Fruit fly (Drosophila melanogaster) whole organism, embryonic: ENCODE results near the gene CG8516.

Experiments
- ATbp ChIP-seq: fragments of 200-800 bp; sonication (Bioruptor generic); optimal IDR thresholded peaks from 2 replicates; lab custom pipeline; 2017; ENCODE audit warnings: missing biosample characterization, mild to moderate bottlenecking, missing genetic modification characterization, missing genetic modification reagents
- Abd-B ChIP-seq: fragments of 200-800 bp; sonication (Bioruptor generic); optimal IDR thresholded peaks from 2 replicates; lab custom pipeline; 2018; ENCODE audit warnings: missing biosample characterization, mild to moderate bottlenecking, missing genetic modification characterization, moderate library complexity
- Atf-2 ChIP-seq: fragments of 200-800 bp; sonication (Bioruptor generic); optimal IDR thresholded peaks from 2 replicates; lab custom pipeline; 2016; ENCODE audit warnings: missing biosample characterization, missing genetic modification characterization
- Bdp1 ChIP-seq: fragments of 200-800 bp; sonication (Bioruptor generic); optimal IDR thresholded peaks from 3 replicates; lab custom pipeline; 2016; ENCODE audit warnings: missing biosample characterization, missing genetic modification characterization
- CG10147 ChIP-seq: fragments of 200-800 bp; sonication (Bioruptor generic); optimal IDR thresholded peaks from 2 replicates; lab custom pipeline; 2019; ENCODE audit warnings: missing biosample characterization, mild to moderate bottlenecking, missing genetic modification characterization, moderate library complexity
- CG10543 ChIP-seq: fragments of 200-800 bp; sonication (Bioruptor generic); optimal IDR thresholded peaks from 3 replicates; lab custom pipeline; 2017; ENCODE audit warnings: missing biosample characterization, mild to moderate bottlenecking, missing genetic modification characterization, moderate library complexity
- CG11695 ChIP-seq: fragments of 200-800 bp; sonication (Bioruptor generic); IDR thresholded peaks from 3 replicates; pipeline ENCODE4 v1.3.6; 2022; ENCODE audit warnings: missing biosample characterization, missing genetic modification characterization
- CG14441 ChIP-seq: fragments of 200-800 bp; sonication (Bioruptor generic); IDR thresholded peaks from 2 replicates; pipeline ENCODE4 v1.3.6; 2022; ENCODE audit warnings: missing biosample characterization, missing genetic modification characterization
- CG14860 ChIP-seq: fragments of 200-800 bp; sonication (Bioruptor generic); IDR thresholded peaks from 3 replicates; pipeline ENCODE4 v1.3.6; 2022; ENCODE audit warnings: missing biosample characterization, missing genetic modification characterization; ENCODE audit not compliant: partially characterized antibody
- CG15073 ChIP-seq: fragments of 200-800 bp; sonication (Bioruptor generic); optimal IDR thresholded peaks from 2 replicates; lab custom pipeline; 2016; ENCODE audit warnings: missing biosample characterization, missing genetic modification characterization
- CG15696 ChIP-seq: fragments of 200-800 bp; sonication (Bioruptor generic); optimal IDR thresholded peaks from 2 replicates; lab custom pipeline; 2019; ENCODE audit warnings: missing biosample characterization, mild to moderate bottlenecking, missing genetic modification characterization, moderate library complexity
- CG1647 ChIP-seq: fragments of 200-800 bp; sonication (Bioruptor generic); optimal IDR thresholded peaks from 3 replicates; lab custom pipeline; 2016; ENCODE audit warnings: missing biosample characterization, missing genetic modification characterization
- CG16863 ChIP-seq: fragments of 200-800 bp; sonication (Bioruptor generic); optimal IDR thresholded peaks from 3 replicates; lab custom pipeline; 2016; ENCODE audit warnings: missing biosample characterization, missing genetic modification characterization
- CG17385 ChIP-seq: fragments of 200-800 bp; sonication (Bioruptor generic); optimal IDR thresholded peaks from 3 replicates; lab custom pipeline; 2018; ENCODE audit warnings: missing biosample characterization, mild to moderate bottlenecking, missing genetic modification characterization
- CG1792 ChIP-seq: fragments of 200-800 bp; sonication (Bioruptor generic); optimal IDR thresholded peaks from 2 replicates; lab custom pipeline; 2016; ENCODE audit warnings: missing biosample characterization, missing genetic modification characterization
- CG1832 ChIP-seq: fragments of 200-800 bp; sonication (Bioruptor generic); optimal IDR thresholded peaks from 2 replicates; lab custom pipeline; 2017; ENCODE audit warnings: missing biosample characterization, mild to moderate bottlenecking, missing genetic modification characterization, inconsistent platforms
- CG33557 ChIP-seq: fragments of 200-800 bp; sonication (Bioruptor generic); optimal IDR thresholded peaks from 2 replicates; lab custom pipeline; 2019; ENCODE audit warnings: missing biosample characterization, mild to moderate bottlenecking, missing genetic modification characterization, moderate library complexity
- CG34422 ChIP-seq: fragments of 200-800 bp; sonication (Bioruptor generic); IDR thresholded peaks from 3 replicates; pipeline ENCODE4 v1.3.6; 2022; ENCODE audit warnings: missing biosample characterization, missing genetic modification characterization
- CG43689 ChIP-seq: fragments of 200-800 bp; sonication (Bioruptor generic); IDR thresholded peaks from 2 replicates; pipeline ENCODE4 v1.3.6; 2022; ENCODE audit warnings: missing biosample characterization, missing genetic modification characterization
- CG4424 ChIP-seq: fragments of 200-800 bp; sonication (Bioruptor generic); optimal IDR thresholded peaks from 3 replicates; lab custom pipeline; 2016; ENCODE audit warnings: missing biosample characterization, missing genetic modification characterization
- CG7928 ChIP-seq: fragments of 200-800 bp; sonication (Bioruptor generic); optimal IDR thresholded peaks from 2 replicates; lab custom pipeline; 2017; ENCODE audit warnings: missing biosample characterization, mild to moderate bottlenecking, missing genetic modification characterization
- CG7987 ChIP-seq: fragments of 200-800 bp; sonication (Bioruptor generic); optimal IDR thresholded peaks from 2 replicates; lab custom pipeline; 2018; ENCODE audit warnings: missing biosample characterization, mild to moderate bottlenecking, missing genetic modification characterization, moderate library complexity
- CHES-1-like ChIP-seq: fragments of 200-800 bp; sonication (Bioruptor generic); optimal IDR thresholded peaks from 2 replicates; lab custom pipeline; 2016; ENCODE audit warnings: missing biosample characterization, missing genetic modification characterization
- D19A ChIP-seq: fragments of 200-800 bp; optimal IDR thresholded peaks from 3 replicates; lab custom pipeline; 2019; ENCODE audit warnings: missing biosample characterization, mild to moderate bottlenecking, missing genetic modification characterization, moderate library complexity
- Drgx ChIP-seq: fragments of 200-800 bp; sonication (Bioruptor generic); IDR thresholded peaks from 2 replicates; pipeline ENCODE4 v1.3.6; 2022; ENCODE audit warnings: missing biosample characterization, missing genetic modification characterization
- HLH3B ChIP-seq: fragments of 200-800 bp; sonication (Bioruptor generic); IDR thresholded peaks from 2 replicates; pipeline ENCODE4 v1.3.6; 2022; ENCODE audit warnings: missing biosample characterization, missing genetic modification characterization
- HLH4C ChIP-seq: fragments of 200-800 bp; sonication (Bioruptor generic); IDR thresholded peaks from 3 replicates; pipeline ENCODE4 v1.3.6; 2022; ENCODE audit warnings: missing biosample characterization, missing genetic modification characterization; ENCODE audit not compliant: partially characterized antibody
- Hmr ChIP-seq: fragments of 200-800 bp; sonication (Bioruptor generic); optimal IDR thresholded peaks from 3 replicates; lab custom pipeline; 2017; ENCODE audit warnings: mild to moderate bottlenecking, missing biosample characterization, missing genetic modification reagents, missing genetic modification characterization
- NC2α ChIP-seq: fragments of 200-800 bp; sonication (Bioruptor generic); optimal IDR thresholded peaks from 2 replicates; lab custom pipeline; 2016; ENCODE audit warnings: missing biosample characterization, missing genetic modification characterization
- NC2β ChIP-seq: fragments of 200-800 bp; sonication (Bioruptor generic); optimal IDR thresholded peaks from 2 replicates; lab custom pipeline; 2016; ENCODE audit warnings: missing biosample characterization, missing genetic modification characterization
- NFAT ChIP-seq: fragments of 200-800 bp; sonication (Bioruptor generic); IDR thresholded peaks from 2 replicates; pipeline ENCODE4 v1.3.6; 2022; ENCODE audit warnings: missing biosample characterization, missing genetic modification characterization
- Neu2 ChIP-seq: fragments of 200-800 bp; sonication (Bioruptor generic); optimal IDR thresholded peaks from 3 replicates; lab custom pipeline; 2016; ENCODE audit warnings: missing biosample characterization, missing genetic modification characterization, borderline replicate concordance
- Nf-YA ChIP-seq: fragments of 200-800 bp; sonication (Bioruptor generic); IDR thresholded peaks from 2 replicates; pipeline ENCODE4 v1.3.6; 2022; ENCODE audit warnings: missing biosample characterization, missing genetic modification characterization
- Rx ChIP-seq: fragments of 200-800 bp; sonication (Bioruptor generic); IDR thresholded peaks from 2 replicates; pipeline ENCODE4 v1.3.6; 2022; ENCODE audit warnings: missing biosample characterization, missing genetic modification characterization
- Vsx1 ChIP-seq: fragments of 200-800 bp; sonication (Bioruptor generic); optimal IDR thresholded peaks from 2 replicates; lab custom pipeline; 2017; ENCODE audit warnings: missing biosample characterization, mild to moderate bottlenecking, missing genetic modification characterization, missing genetic modification reagents
- az2 ChIP-seq: fragments of 200-800 bp; sonication (Bioruptor generic); optimal IDR thresholded peaks from 3 replicates; lab custom pipeline; 2016; ENCODE audit warnings: missing biosample characterization, missing genetic modification characterization
- cg ChIP-seq: fragments of 200-800 bp; sonication (Bioruptor generic); optimal IDR thresholded peaks from 3 replicates; lab custom pipeline; 2019; ENCODE audit warnings: missing biosample characterization, mild to moderate bottlenecking, missing genetic modification characterization, moderate library complexity
- ci ChIP-seq: fragments of 200-800 bp; sonication (Bioruptor generic); IDR thresholded peaks from 3 replicates; pipeline ENCODE4 v1.3.6; 2022; ENCODE audit warnings: missing biosample characterization, missing genetic modification characterization
- ems ChIP-seq: fragments of 200-800 bp; sonication (Bioruptor generic); optimal IDR thresholded peaks from 3 replicates; lab custom pipeline; 2016; ENCODE audit warnings: missing biosample characterization, missing genetic modification characterization
- fd64A ChIP-seq: fragments of 200-800 bp; sonication (Bioruptor generic); optimal IDR thresholded peaks from 3 replicates; lab custom pipeline; 2018; ENCODE audit warnings: missing biosample characterization, mild to moderate bottlenecking, missing genetic modification characterization
- fu2 ChIP-seq: fragments of 200-800 bp; sonication (Bioruptor generic); optimal IDR thresholded peaks from 2 replicates; lab custom pipeline; 2016; ENCODE audit warnings: missing biosample characterization, missing genetic modification characterization
- gcm2 ChIP-seq: fragments of 200-800 bp; sonication (Bioruptor generic); optimal IDR thresholded peaks from 2 replicates; lab custom pipeline; 2016; ENCODE audit warnings: missing biosample characterization, missing genetic modification characterization
- nau ChIP-seq: fragments of 200-800 bp; sonication (Bioruptor generic); optimal IDR thresholded peaks from 3 replicates; lab custom pipeline; 2017; ENCODE audit warnings: missing biosample characterization, mild to moderate bottlenecking, missing genetic modification characterization, missing genetic modification reagents
- oc ChIP-seq: fragments of 200-800 bp; sonication (Bioruptor generic); optimal IDR thresholded peaks from 2 replicates; lab custom pipeline; 2018; ENCODE audit warnings: missing biosample characterization, mild to moderate bottlenecking, missing genetic modification characterization, moderate library complexity
- p53 ChIP-seq: fragments of 200-800 bp; sonication (Bioruptor generic); optimal IDR thresholded peaks from 2 replicates; lab custom pipeline; 2016; ENCODE audit warnings: missing biosample characterization, missing genetic modification characterization
- pho ChIP-seq: fragments of 200-800 bp; sonication (Bioruptor generic); optimal IDR thresholded peaks from 2 replicates; lab custom pipeline; 2016; ENCODE audit warnings: missing biosample characterization, missing genetic modification characterization
- sd ChIP-seq: fragments of 200-800 bp; sonication (Bioruptor generic); optimal IDR thresholded peaks from 3 replicates; lab custom pipeline; 2018; ENCODE audit warnings: missing biosample characterization, mild to moderate bottlenecking, missing genetic modification characterization, moderate library complexity
- stc ChIP-seq: fragments of 200-800 bp; sonication (Bioruptor generic); IDR thresholded peaks from 2 replicates; pipeline ENCODE4 v1.3.6; 2022; ENCODE audit warnings: missing biosample characterization, missing genetic modification characterization
- sug ChIP-seq: fragments of 200-800 bp; optimal IDR thresholded peaks from 2 replicates; lab custom pipeline; 2019; ENCODE audit warnings: missing biosample characterization, mild to moderate bottlenecking, missing genetic modification characterization, moderate library complexity
- yki ChIP-seq: fragments of >200 bp; optimal IDR thresholded peaks from 3 replicates; lab custom pipeline; 2018

Gene CG8516

dm6 chr3R:9762955-9763931 is 29.9 kb upstream of the CG8516 start, which contains the start of the genes Snap24 and CG8478 (continued):
- TF ChIP-seq D19A (peak; percentile 9), CG16863 (GFP tag; lab: Kevin White, UChicago) (no peak), Rx (GFP tag; lab: Robert Waterston, UW) (no peak), Nf-YA (no peak), Atf-2 (GFP tag; lab: Kevin White, UChicago) (no peak), ATbp (GFP tag; lab: Kevin White, UChicago) (no peak), nau (GFP tag; lab: Kevin White, UChicago) (no peak), CG43689 (GFP tag; lab: Robert Waterston, UW) (no peak), CG10147 (no peak), CG15073 (GFP tag; lab: Kevin White, UChicago) (no peak), CG15696 (tag; lab: Kevin White, UChicago) (no peak), az2 (GFP tag; lab: Kevin White, UChicago) (no peak), CG14441 (no peak), yki (no peak), CG14860 (peak; percentile 64; the same call in 2 of the 3 replicates), CG1792 (no peak), CG11695 (GFP tag; lab: Robert Waterston, UW) (no peak), CG10543 (GFP tag; lab: Kevin White, UChicago) (no peak), stc (no peak), HLH4C (peak; percentile 77), CG33557 (no peak), CG7928 (GFP tag; lab: Kevin White, UChicago) (no peak), ci (no peak), Hmr (no peak), sug (tag; lab: Kevin White, UChicago) (no peak), ems (no peak), NC2β (GFP tag; lab: Kevin White, UChicago) (no peak), p53 (no peak), sd (no peak), Bdp1 (no peak), Neu2 (GFP tag; lab: Kevin White, UChicago) (no peak), CG7987 (GFP tag; lab: Kevin White, UChicago) (no peak), gcm2 (GFP tag; lab: Kevin White, UChicago) (no peak), CG4424 (GFP tag; lab: Kevin White, UChicago) (no peak), cg (GFP tag; lab: Kevin White, UChicago) (no peak), fd64A (no peak), CG17385 (GFP tag; lab: Kevin White, UChicago) (no peak), pho (GFP tag; lab: Kevin White, UChicago) (no peak), NFAT (GFP tag; lab: Robert Waterston, UW) (no peak), CG1647 (no peak), NC2α (GFP tag; lab: Kevin White, UChicago) (no peak), Drgx (GFP tag; lab: Robert Waterston, UW) (no peak), fu2 (GFP tag; lab: Kevin White, UChicago) (no peak), Abd-B (GFP tag; lab: Kevin White, UChicago) (peak; percentile 24), CG34422 (GFP tag; lab: Robert Waterston, UW) (peak; percentile 46; the same call in 1 of the 3 replicates), oc (no peak), CHES-1-like (GFP tag; lab: Kevin White, UChicago) (no peak), HLH3B (no peak), Vsx1 (GFP tag; lab: Kevin White, UChicago) (no peak), CG1832 (GFP tag; lab: Kevin White, UChicago) (no peak)
